Worm (Caenorhabditis elegans): ENCODE results near the gene xdh-1.
A peak's percentile ranks its signal among the peaks of the same experiment; 100 is the strongest.

The xdh-1 gene

DNA sequence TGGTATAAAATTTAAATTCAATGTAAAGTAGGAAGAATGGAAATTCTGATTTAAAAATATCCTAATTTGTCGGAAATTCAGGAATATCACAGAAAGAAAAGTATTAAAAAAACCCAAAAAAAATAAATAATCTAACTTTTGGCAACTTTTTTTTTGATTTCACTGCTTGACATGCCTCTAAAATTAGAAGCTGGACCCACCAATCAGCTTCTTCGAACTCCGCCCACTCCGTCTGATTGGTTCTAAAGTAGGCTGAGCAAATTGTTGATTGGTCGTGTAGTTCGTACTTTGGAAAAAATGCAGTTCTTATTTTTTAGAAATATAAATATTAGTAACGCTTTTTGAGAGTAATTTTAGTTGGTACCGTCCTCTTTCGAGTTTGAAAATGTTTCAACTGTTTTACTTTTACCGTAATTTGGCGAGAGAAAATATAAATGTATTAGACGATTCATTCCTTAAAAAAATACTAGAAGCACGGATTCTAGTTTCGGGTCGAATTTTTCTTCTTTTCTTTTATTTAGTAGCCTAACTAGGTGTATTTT, 46.8 kb downstream of the xdh-1 start:
- TF ChIP-seq lin-11 (tag; optimal IDR thresholded peaks at IDR 0.05) = no peak
- TF ChIP-seq dmd-4 (tag; optimal IDR thresholded peaks at IDR 0.05; ENCODE audit: borderline replicate concordance) = no peak
- no peak for TF ChIP-seq pha-4 (tag; optimal IDR thresholded peaks at IDR 0.05)
- peak; percentile 94 for TF ChIP-seq nfya-1 (tag; optimal IDR thresholded peaks at IDR 0.05)
- TF ChIP-seq sox-2 (GFP tag; IDR thresholded peaks at IDR 0.05) = no peak
- TF ChIP-seq gmeb-2 (tag; optimal IDR thresholded peaks at IDR 0.05) = no peak
- TF ChIP-seq F13H6.1 (tag; optimal IDR thresholded peaks at IDR 0.05) = no peak
- TF ChIP-seq ref-2 (tag; optimal IDR thresholded peaks at IDR 0.05) = no peak

DNA sequence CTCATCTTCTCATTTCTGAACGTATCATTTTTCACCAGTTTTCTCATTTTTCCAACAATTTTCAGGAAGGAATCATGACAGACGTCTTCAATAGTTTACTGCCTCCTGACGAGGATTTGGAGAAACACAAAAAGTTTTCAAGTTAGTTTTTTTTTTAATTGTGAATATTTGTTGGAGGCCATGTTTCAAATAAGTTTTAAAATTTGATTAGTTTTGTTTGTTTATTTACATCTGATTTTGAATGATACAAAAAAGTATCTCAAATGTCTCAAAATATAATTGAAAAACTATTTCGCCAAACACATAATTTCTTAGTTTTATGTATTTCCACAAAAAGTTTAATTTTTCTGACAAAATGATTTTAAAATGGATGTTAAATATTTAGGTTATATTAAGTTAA, 51.5 kb downstream of the xdh-1 start, which contains the start of gene ssu-2:
TSS of gene ssu-2 (plus strand) at position 59 of the 400 bp plus-strand sequence.
- TF ChIP-seq hlh-30 (tag; optimal IDR thresholded peaks at IDR 0.05; ENCODE audit: insufficient read depth) = no peak
- TF ChIP-seq hlh-6 (tag; optimal IDR thresholded peaks at IDR 0.05) = no peak
- TF ChIP-seq ceh-18 (tag; optimal IDR thresholded peaks at IDR 0.05) = no peak
- TF ChIP-seq lim-6 (tag; optimal IDR thresholded peaks at IDR 0.05) = no peak
- TF ChIP-seq unc-3 (GFP tag; conservative IDR thresholded peaks at IDR 0.05) = no peak
- no peak for TF ChIP-seq unc-3 (tag; optimal IDR thresholded peaks at IDR 0.05)
- TF ChIP-seq sdc-2 (tag; optimal IDR thresholded peaks at IDR 0.05) = no peak
- no peak for TF ChIP-seq che-1 (tag; optimal IDR thresholded peaks at IDR 0.05)
- TF ChIP-seq ceh-48 (tag; optimal IDR thresholded peaks at IDR 0.05) = no peak
- no peak for TF ChIP-seq sox-2 (GFP tag; IDR thresholded peaks at IDR 0.05)
- no peak for TF ChIP-seq ahr-1 (tag; optimal IDR thresholded peaks at IDR 0.05)
- no peak for TF ChIP-seq ceh-34 (tag; optimal IDR thresholded peaks at IDR 0.05)
- TF ChIP-seq zip-5 (tag; optimal IDR thresholded peaks at IDR 0.05) = no peak
- no peak for TF ChIP-seq hlh-13 (GFP tag; optimal IDR thresholded peaks at IDR 0.05)
- TF ChIP-seq pat-9 (tag; optimal IDR thresholded peaks at IDR 0.05) = no peak
- no peak for TF ChIP-seq ceh-30 (tag; optimal IDR thresholded peaks at IDR 0.05)

DNA sequence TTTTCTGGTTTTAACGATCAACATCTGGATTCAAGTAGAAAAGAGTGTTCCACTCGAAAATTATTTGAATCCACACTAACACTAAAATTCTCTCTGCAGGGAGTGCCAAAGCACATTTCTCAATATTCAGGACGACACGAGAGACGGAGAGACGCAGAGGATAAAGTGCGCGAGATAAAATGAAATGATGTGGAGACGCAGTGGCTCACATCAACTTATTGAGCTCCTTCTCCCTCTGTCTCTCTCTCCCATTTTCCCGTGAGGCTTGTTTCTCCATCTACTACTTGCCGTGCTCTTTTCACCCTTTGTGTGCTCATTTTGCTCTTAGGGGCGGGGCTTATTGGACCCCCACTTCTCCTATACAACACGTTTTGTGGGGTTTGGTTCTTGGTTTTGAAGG, 56.6 kb downstream of the xdh-1 start:
- no peak for TF ChIP-seq hlh-15 (tag; optimal IDR thresholded peaks at IDR 0.05)
- no peak for TF ChIP-seq sox-2 (GFP tag; IDR thresholded peaks at IDR 0.05)
- no peak for TF ChIP-seq fax-1 (tag; optimal IDR thresholded peaks at IDR 0.05)
- TF ChIP-seq pros-1 (tag; optimal IDR thresholded peaks at IDR 0.05) = no peak
- no peak for TF ChIP-seq hlh-30 (tag; optimal IDR thresholded peaks at IDR 0.05; ENCODE audit: insufficient read depth)
- TF ChIP-seq fkh-10 (GFP tag; optimal IDR thresholded peaks at IDR 0.05) = no peak
- TF ChIP-seq ceh-18 (tag; optimal IDR thresholded peaks at IDR 0.05) = peak; percentile 60
- TF ChIP-seq ttx-3 (tag; optimal IDR thresholded peaks at IDR 0.05) = no peak
- TF ChIP-seq pha-2 (tag; optimal IDR thresholded peaks at IDR 0.05) = no peak
- no peak for TF ChIP-seq C38D4.7 (GFP tag; optimal IDR thresholded peaks at IDR 0.05)
- no peak for TF ChIP-seq lim-6 (tag; optimal IDR thresholded peaks at IDR 0.05)
- TF ChIP-seq odd-2 (tag; optimal IDR thresholded peaks at IDR 0.05) = no peak
- peak; percentile 27 for TF ChIP-seq rnt-1 (tag; optimal IDR thresholded peaks at IDR 0.05)
- TF ChIP-seq ceh-19 (GFP tag; optimal IDR thresholded peaks at IDR 0.05) = peak; percentile 2
- no peak for TF ChIP-seq C08G9.2 (tag; optimal IDR thresholded peaks at IDR 0.05)
- TF ChIP-seq ref-2 (tag; optimal IDR thresholded peaks at IDR 0.05) = no peak
- TF ChIP-seq unc-42 (tag; optimal IDR thresholded peaks at IDR 0.05) = peak; percentile 82
- no peak for TF ChIP-seq sox-4 (tag; optimal IDR thresholded peaks at IDR 0.05)
- TF ChIP-seq npax-4 (tag; optimal IDR thresholded peaks at IDR 0.05) = no peak
- peak; percentile 79 for TF ChIP-seq ceh-31 (tag; optimal IDR thresholded peaks at IDR 0.05)
- TF ChIP-seq ceh-45 (GFP tag; IDR thresholded peaks at IDR 0.05) = no peak
- peak; percentile 13 for TF ChIP-seq ceh-34 (tag; optimal IDR thresholded peaks at IDR 0.05)
- TF ChIP-seq tbx-7 (tag; optimal IDR thresholded peaks at IDR 0.05) = no peak
- no peak for TF ChIP-seq ceh-9 (tag; optimal IDR thresholded peaks at IDR 0.05)
- TF ChIP-seq ztf-16 (tag; optimal IDR thresholded peaks at IDR 0.05) = no peak
- no peak for TF ChIP-seq K09A11.1 (tag; optimal IDR thresholded peaks at IDR 0.05; ENCODE audit: insufficient read depth)
- no peak for TF ChIP-seq che-1 (tag; optimal IDR thresholded peaks at IDR 0.05)
- no peak for TF ChIP-seq nhr-232 (tag; optimal IDR thresholded peaks at IDR 0.05)
- TF ChIP-seq zip-5 (tag; optimal IDR thresholded peaks at IDR 0.05) = no peak
- no peak for TF ChIP-seq gmeb-2 (tag; optimal IDR thresholded peaks at IDR 0.05)
- TF ChIP-seq Y22D7AL.16 (tag; optimal IDR thresholded peaks at IDR 0.05) = no peak
- TF ChIP-seq lin-11 (tag; optimal IDR thresholded peaks at IDR 0.05) = no peak
- TF ChIP-seq ceh-24 (tag; optimal IDR thresholded peaks at IDR 0.05) = no peak
- no peak for TF ChIP-seq K02D7.2 (tag; optimal IDR thresholded peaks at IDR 0.05)
- TF ChIP-seq nhr-11 (tag; optimal IDR thresholded peaks at IDR 0.05) = no peak
